Worm (Caenorhabditis elegans): ENCODE measurements around the gene gcp-2.2.

- TF ChIP-seq ets-4 (tag; optimal IDR thresholded peaks at IDR 0.05): no peak
- TF ChIP-seq rnt-1 (tag; optimal IDR thresholded peaks at IDR 0.05): no peak
- TF ChIP-seq fax-1 (tag; optimal IDR thresholded peaks at IDR 0.05): no peak
- no peak for TF ChIP-seq nfya-1 (tag; optimal IDR thresholded peaks at IDR 0.05)
These were observed 36.9 kb upstream of the gcp-2.2 start for ce11 chrX:11500589-11500988.
